Fruit fly (Drosophila melanogaster): ENCODE results near the gene mamo.

dm6 chrX:13988861-13989260 lies 1.5 kb downstream of the mamo start:
- no peak for TF ChIP-seq CTCF (optimal IDR thresholded peaks at IDR 0.05)
- no peak for TF ChIP-seq CG8478 (optimal IDR thresholded peaks at IDR 0.05)
